Worm (Caenorhabditis elegans) whole organism, L1 larva: ENCODE measurements around the gene Y43C5B.2.

Source experiments
- efl-3 ChIP-seq: fragments of 200-800 bp; sonication (Bioruptor generic); optimal IDR thresholded peaks from 2 replicates; lab custom pipeline; 2018; ENCODE audit warnings: mild to moderate bottlenecking, missing genetic modification characterization, missing compliant biosample characterization
- fkh-10 ChIP-seq: sonication (generic microtip); optimal IDR thresholded peaks from 2 replicates; lab custom pipeline; 2017; ENCODE audit warnings: missing biosample characterization, missing genetic modification reagents, missing genetic modification characterization
- grh-1 ChIP-seq: fragments of 200-800 bp; sonication (Bioruptor generic); IDR thresholded peaks from 2 replicates; pipeline ENCODE4 v1.3.6; 2022; ENCODE audit warnings: missing genetic modification reagents, missing genetic modification characterization, missing compliant biosample characterization
- hpl-2 ChIP-seq: fragments of 150-350 bp; optimal IDR thresholded peaks from 2 replicates; lab custom pipeline; 2014; ENCODE audit warnings: missing biosample characterization, missing genetic modification reagents, missing genetic modification characterization
- isw-1 ChIP-seq: fragments of 200-800 bp; sonication (Bioruptor generic); IDR thresholded peaks from 2 replicates; pipeline ENCODE4 v1.3.6; 2022; ENCODE audit warnings: missing genetic modification characterization, missing compliant biosample characterization
- ztf-4 ChIP-seq: fragments of 150-350 bp; optimal IDR thresholded peaks from 2 replicates; lab custom pipeline; 2014; ENCODE audit warnings: missing biosample characterization, missing genetic modification characterization

ce11 chrIV:10337286-10337685 lies 14.9 kb downstream of the Y43C5B.2 start:
- TF ChIP-seq efl-3 (GFP tag; lab: Kevin White, UChicago) (no peak), grh-1 (no peak), isw-1 (no peak), fkh-10 (GFP tag; lab: Kevin White, UChicago) (no peak), ztf-4 (tag; lab: Kevin White, UChicago) (no peak), hpl-2 (GFP tag; lab: Kevin White, UChicago) (no peak)
